Worm (Caenorhabditis elegans) whole organism, L4/young adult: ENCODE data around the gene btbd-10.
"Not testable (repeated sequence)": the region's sequence is repeated elsewhere in the genome, so short reads cannot be mapped to it uniquely, and the experiment has no call there.

Experiments
- W03F9.2 ChIP-seq: fragments of 150-350 bp; optimal IDR thresholded peaks from 2 replicates; lab custom pipeline; 2014; ENCODE audit warnings: missing biosample characterization, missing genetic modification characterization
- dao-5 ChIP-seq: sonication (generic microtip); optimal IDR thresholded peaks from 2 replicates; lab custom pipeline; 2016; ENCODE audit warnings: missing genotype, missing genetic modification characterization, moderate library complexity, missing compliant biosample characterization
- him-1 ChIP-seq: sonication (generic microtip); optimal IDR thresholded peaks from 2 replicates; lab custom pipeline; 2016; ENCODE audit warnings: missing genotype, missing genetic modification reagents, missing genetic modification characterization, missing compliant biosample characterization

- not testable (repeated sequence) for TF ChIP-seq dao-5, W03F9.2, him-1 (tag; lab: Kevin White, UChicago)
These were observed 27.9 kb downstream of the btbd-10 start, which contains the start of gene msp-152 for ce11 chrII:4932727-4933126.
